In the genomic region with DNA sequence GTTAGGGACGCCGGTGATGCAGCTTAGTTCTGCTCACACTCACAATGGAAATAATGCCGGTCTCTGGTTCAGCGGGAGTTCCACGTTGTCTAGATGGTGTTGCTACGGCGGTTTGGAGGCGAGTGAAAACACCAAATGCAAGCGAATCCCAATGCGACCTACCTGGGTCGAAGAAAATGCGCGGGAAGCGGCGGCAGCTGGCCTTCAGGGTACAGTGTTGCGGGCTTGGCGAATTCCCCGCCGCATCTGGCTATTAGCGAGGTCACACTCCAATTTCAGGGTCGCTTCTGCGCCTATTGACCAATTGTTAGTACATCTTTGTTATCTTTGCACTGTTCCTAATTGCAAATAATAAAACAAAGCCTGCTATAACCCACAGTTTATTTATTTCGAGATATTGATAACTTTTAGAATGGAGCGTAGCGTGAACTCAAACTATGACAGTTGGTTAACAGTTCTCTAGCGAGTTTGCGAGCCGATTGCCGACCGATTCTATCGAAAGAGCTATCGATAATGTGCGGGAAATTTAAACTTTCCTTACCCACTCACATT, we compare ENCODE assay signal across 1 fruit fly cellular context.
A peak's percentile ranks its signal among the peaks of the same experiment; 100 is the strongest.
TF ChIP-seq lines count a peak whose summit lies in the region.

A gene (minus strand): TSS at position 411 of the 552 bp plus-strand sequence.

TF ChIP-seq in whole organism, embryonic, 481 proteins besides CTCF, POLR2A, EP300 and RAD21 (continued from another document and continues in another):
- TF ChIP-seq so (GFP tag; IDR thresholded peaks at IDR 0.05; lab: Robert Waterston, UW) = no peak
- TF ChIP-seq Fer3 (tag; optimal IDR thresholded peaks at IDR 0.05; lab: Kevin White, UChicago) = no peak
- peak; percentile 70 for TF ChIP-seq Scr (GFP tag; IDR thresholded peaks at IDR 0.05; lab: Robert Waterston, UW; ENCODE audit: partially characterized antibody)
- no peak for TF ChIP-seq CG10959 (GFP tag; IDR thresholded peaks at IDR 0.05; lab: Robert Waterston, UW)
- TF ChIP-seq CG18619 (GFP tag; optimal IDR thresholded peaks at IDR 0.05; lab: Kevin White, UChicago) = no peak
- no peak for TF ChIP-seq CG12104 (GFP tag; optimal IDR thresholded peaks at IDR 0.05; lab: Kevin White, UChicago)
- no peak for TF ChIP-seq onecut (GFP tag; IDR thresholded peaks at IDR 0.05; lab: Robert Waterston, UW)
- peak; percentile 65 for TF ChIP-seq Ets65A (GFP tag; lab: Kevin White, UChicago)
- TF ChIP-seq CG8281 (tag; optimal IDR thresholded peaks at IDR 0.05; lab: Kevin White, UChicago) = no peak
- TF ChIP-seq CG12155 (GFP tag; optimal IDR thresholded peaks at IDR 0.05; lab: Kevin White, UChicago) = peak; percentile 57
- TF ChIP-seq ap (GFP tag; IDR thresholded peaks at IDR 0.05; lab: Robert Waterston, UW) = no peak
- no peak for TF ChIP-seq fd64A (GFP tag; optimal IDR thresholded peaks at IDR 0.05; lab: Kevin White, UChicago)
- peak; percentile 52 for TF ChIP-seq stwl (tag; optimal IDR thresholded peaks at IDR 0.05; lab: Kevin White, UChicago)
- peak; percentile 30 for TF ChIP-seq CG1647 (GFP tag; optimal IDR thresholded peaks at IDR 0.05; lab: Kevin White, UChicago)
- TF ChIP-seq Bgb (GFP tag; IDR thresholded peaks at IDR 0.05; lab: Robert Waterston, UW; ENCODE audit: partially characterized antibody) = peak; percentile 65
- no peak for TF ChIP-seq en (GFP tag; optimal IDR thresholded peaks at IDR 0.05; lab: Kevin White, UChicago)
- TF ChIP-seq CG18262 (tag; optimal IDR thresholded peaks at IDR 0.05; lab: Kevin White, UChicago) = peak; percentile 4
- TF ChIP-seq CrebB (tag; optimal IDR thresholded peaks at IDR 0.05; lab: Kevin White, UChicago) = no peak
- no peak for TF ChIP-seq ranshi (GFP tag; IDR thresholded peaks at IDR 0.05; lab: Robert Waterston, UW)
- peak; percentile 43; the same call in 1 of the 2 replicates for TF ChIP-seq CG9932 (GFP tag; IDR thresholded peaks at IDR 0.05; lab: Robert Waterston, UW)
- no peak for TF ChIP-seq CG18599 (GFP tag; optimal IDR thresholded peaks at IDR 0.05; lab: Kevin White, UChicago)
- peak; percentile 51 for TF ChIP-seq CG2120 (GFP tag; optimal IDR thresholded peaks at IDR 0.05; lab: Kevin White, UChicago)
- TF ChIP-seq ftz-f1 (GFP tag; optimal IDR thresholded peaks at IDR 0.05; lab: Kevin White, UChicago) = peak; percentile 100
- no peak for TF ChIP-seq Nf-YA (GFP tag; IDR thresholded peaks at IDR 0.05; lab: Robert Waterston, UW)
- TF ChIP-seq CG6654 (GFP tag; optimal IDR thresholded peaks at IDR 0.05; lab: Kevin White, UChicago) = no peak
- TF ChIP-seq stc (GFP tag; IDR thresholded peaks at IDR 0.05; lab: Robert Waterston, UW) = no peak
- no peak for TF ChIP-seq CG5953 (GFP tag; IDR thresholded peaks at IDR 0.05; lab: Robert Waterston, UW)
- TF ChIP-seq jigr1 (GFP tag; IDR thresholded peaks at IDR 0.05; lab: Robert Waterston, UW) = no peak
- TF ChIP-seq CG15696 (tag; optimal IDR thresholded peaks at IDR 0.05; lab: Kevin White, UChicago) = peak; percentile 23
- TF ChIP-seq Xrp1 (GFP tag; IDR thresholded peaks at IDR 0.05; lab: Robert Waterston, UW) = 0 out of 2 replicates have a peak, but pooled peaks have one; percentile 29
- no peak for TF ChIP-seq toy (GFP tag; IDR thresholded peaks at IDR 0.05; lab: Robert Waterston, UW)
- no peak for TF ChIP-seq BtbVII (GFP tag; optimal IDR thresholded peaks at IDR 0.05; lab: Kevin White, UChicago)
- no peak for TF ChIP-seq gro (GFP tag; optimal IDR thresholded peaks at IDR 0.05; lab: Kevin White, UChicago)
- no peak for TF ChIP-seq CG9215 (GFP tag; IDR thresholded peaks at IDR 0.05; lab: Robert Waterston, UW)
- no peak for TF ChIP-seq Trl (optimal IDR thresholded peaks at IDR 0.05; lab: Kevin White, UChicago)
- TF ChIP-seq Trl (GFP tag; optimal IDR thresholded peaks at IDR 0.05; lab: Kevin White, UChicago) = peak; percentile 16
- TF ChIP-seq ewg (GFP tag; optimal IDR thresholded peaks at IDR 0.05; lab: Kevin White, UChicago) = peak; percentile 88
- peak; percentile 5 for TF ChIP-seq CG13775 (GFP tag; optimal IDR thresholded peaks at IDR 0.05; lab: Kevin White, UChicago)
- TF ChIP-seq mld (GFP tag; IDR thresholded peaks at IDR 0.05; lab: Robert Waterston, UW; ENCODE audit: partially characterized antibody) = no peak
- no peak for TF ChIP-seq Mrtf (GFP tag; IDR thresholded peaks at IDR 0.05; lab: Robert Waterston, UW)
- peak; percentile 29 for TF ChIP-seq CG4617 (GFP tag; optimal IDR thresholded peaks at IDR 0.05; lab: Kevin White, UChicago; ENCODE audit: borderline replicate concordance)
- TF ChIP-seq CG1529 (GFP tag; optimal IDR thresholded peaks at IDR 0.05; lab: Kevin White, UChicago) = no peak
- peak; percentile 40; the same call in 1 of the 2 replicates for TF ChIP-seq Adf1 (GFP tag; IDR thresholded peaks at IDR 0.05; lab: Robert Waterston, UW)
- TF ChIP-seq pan (optimal IDR thresholded peaks at IDR 0.05; lab: Kevin White, UChicago) = no peak
- no peak for TF ChIP-seq pan (GFP tag; optimal IDR thresholded peaks at IDR 0.05 in 1 of 2, IDR thresholded peaks at IDR 0.05 in 1 of 2)
- no peak for TF ChIP-seq CG4404 (GFP tag; IDR thresholded peaks at IDR 0.05; lab: Robert Waterston, UW)
- no peak for TF ChIP-seq wor (GFP tag; IDR thresholded peaks at IDR 0.05; lab: Robert Waterston, UW)
- TF ChIP-seq CG8478 (optimal IDR thresholded peaks at IDR 0.05; lab: Kevin White, UChicago) = no peak
- TF ChIP-seq HHEX (GFP tag; optimal IDR thresholded peaks at IDR 0.05; lab: Kevin White, UChicago) = no peak
- TF ChIP-seq Side (GFP tag; optimal IDR thresholded peaks at IDR 0.05; lab: Kevin White, UChicago) = no peak
- no peak for TF ChIP-seq dati (GFP tag; IDR thresholded peaks at IDR 0.05; lab: Robert Waterston, UW)
- TF ChIP-seq ken (GFP tag; IDR thresholded peaks at IDR 0.05; lab: Robert Waterston, UW) = no peak
- no peak for TF ChIP-seq Lpt (GFP tag; optimal IDR thresholded peaks at IDR 0.05; lab: Kevin White, UChicago)
- TF ChIP-seq ham (GFP tag; IDR thresholded peaks at IDR 0.05; lab: Robert Waterston, UW) = no peak
- TF ChIP-seq CG1024 (GFP tag; IDR thresholded peaks at IDR 0.05; lab: Robert Waterston, UW) = no peak
- TF ChIP-seq Poxn (GFP tag; IDR thresholded peaks at IDR 0.05; lab: Robert Waterston, UW) = no peak
- TF ChIP-seq CG13123 (GFP tag; optimal IDR thresholded peaks at IDR 0.05; lab: Kevin White, UChicago) = no peak
- no peak for TF ChIP-seq ttk (GFP tag; IDR thresholded peaks at IDR 0.05; lab: Robert Waterston, UW)
- peak; percentile 53 for TF ChIP-seq CG11504 (tag; optimal IDR thresholded peaks at IDR 0.05; lab: Kevin White, UChicago)
- no peak for TF ChIP-seq CG3726 (GFP tag; IDR thresholded peaks at IDR 0.05; lab: Robert Waterston, UW)
- no peak for TF ChIP-seq dimm (GFP tag; IDR thresholded peaks at IDR 0.05; lab: Robert Waterston, UW)
- no peak for TF ChIP-seq Spps (tag; optimal IDR thresholded peaks at IDR 0.05; lab: Kevin White, UChicago)
- TF ChIP-seq Eip74EF (GFP tag; optimal IDR thresholded peaks at IDR 0.05; lab: Kevin White, UChicago) = no peak
- TF ChIP-seq CG8290 (GFP tag; optimal IDR thresholded peaks at IDR 0.05; lab: Kevin White, UChicago) = no peak
- no peak for TF ChIP-seq CG8290 (tag; optimal IDR thresholded peaks at IDR 0.05; lab: Kevin White, UChicago)
- no peak for TF ChIP-seq ara (GFP tag; IDR thresholded peaks at IDR 0.05; lab: Robert Waterston, UW)
- TF ChIP-seq croc (GFP tag; conservative IDR thresholded peaks at IDR 0.05; lab: Robert Waterston, UW) = no peak
- peak; percentile 52; the same call in 1 of the 3 replicates for TF ChIP-seq CG34224 (GFP tag; IDR thresholded peaks at IDR 0.05; lab: Robert Waterston, UW; ENCODE audit: partially characterized antibody)
- TF ChIP-seq chinmo (GFP tag; IDR thresholded peaks at IDR 0.05; lab: Robert Waterston, UW; ENCODE audit: partially characterized antibody) = 0 out of 4 replicates have a peak, but pooled peaks have one; percentile 69
- TF ChIP-seq lab (GFP tag; optimal IDR thresholded peaks at IDR 0.05; lab: Kevin White, UChicago) = no peak
- no peak for TF ChIP-seq gcm (GFP tag; optimal IDR thresholded peaks at IDR 0.05; lab: Kevin White, UChicago)
- TF ChIP-seq CG10274 (GFP tag; optimal IDR thresholded peaks at IDR 0.05; lab: Kevin White, UChicago) = no peak
- peak; percentile 62 for TF ChIP-seq ato (GFP tag; IDR thresholded peaks at IDR 0.05; lab: Robert Waterston, UW; ENCODE audit: partially characterized antibody)
- TF ChIP-seq nom (GFP tag; optimal IDR thresholded peaks at IDR 0.05; lab: Kevin White, UChicago) = no peak
- TF ChIP-seq Atf6 (GFP tag; IDR thresholded peaks at IDR 0.05; lab: Robert Waterston, UW) = no peak
- TF ChIP-seq lov (optimal IDR thresholded peaks at IDR 0.05; lab: Kevin White, UChicago) = no peak
- TF ChIP-seq lov (GFP tag; IDR thresholded peaks at IDR 0.05; lab: Robert Waterston, UW) = no peak
- TF ChIP-seq CG43689 (GFP tag; IDR thresholded peaks at IDR 0.05; lab: Robert Waterston, UW) = no peak
- TF ChIP-seq CG30403 (GFP tag; optimal IDR thresholded peaks at IDR 0.05; lab: Kevin White, UChicago) = no peak
- TF ChIP-seq danr (GFP tag; IDR thresholded peaks at IDR 0.05; lab: Robert Waterston, UW) = no peak
- TF ChIP-seq CG9727 (GFP tag; optimal IDR thresholded peaks at IDR 0.05; lab: Kevin White, UChicago) = peak; percentile 12
- TF ChIP-seq scrt (GFP tag; optimal IDR thresholded peaks at IDR 0.05; lab: Kevin White, UChicago) = no peak
- peak; percentile 87 for TF ChIP-seq Sry-δ (GFP tag; optimal IDR thresholded peaks at IDR 0.05; lab: Kevin White, UChicago)
- TF ChIP-seq CG4282 (GFP tag; optimal IDR thresholded peaks at IDR 0.05; lab: Kevin White, UChicago) = no peak
- no peak for TF ChIP-seq sima (GFP tag; optimal IDR thresholded peaks at IDR 0.05; lab: Kevin White, UChicago)
- TF ChIP-seq CG1792 (GFP tag; optimal IDR thresholded peaks at IDR 0.05; lab: Kevin White, UChicago) = no peak
- peak; percentile 93; the same call in 2 of the 3 replicates for TF ChIP-seq CG34422 (GFP tag; IDR thresholded peaks at IDR 0.05; lab: Robert Waterston, UW)
- no peak for TF ChIP-seq slp2 (GFP tag; optimal IDR thresholded peaks at IDR 0.05; lab: Kevin White, UChicago)
- no peak for TF ChIP-seq tio (GFP tag; optimal IDR thresholded peaks at IDR 0.05; lab: Kevin White, UChicago)
- TF ChIP-seq Hr3 (GFP tag; optimal IDR thresholded peaks at IDR 0.05; lab: Kevin White, UChicago) = no peak
- no peak for TF ChIP-seq esg (GFP tag; conservative IDR thresholded peaks at IDR 0.05; lab: Robert Waterston, UW)
- TF ChIP-seq ssp (GFP tag; IDR thresholded peaks at IDR 0.05; lab: Robert Waterston, UW) = peak; percentile 63
- peak; percentile 41; the same call in 1 of the 2 replicates for TF ChIP-seq hbn (GFP tag; IDR thresholded peaks at IDR 0.05; lab: Robert Waterston, UW; ENCODE audit: partially characterized antibody)
- no peak for TF ChIP-seq CG4328 (GFP tag; optimal IDR thresholded peaks at IDR 0.05; lab: Kevin White, UChicago)
- TF ChIP-seq tgo (GFP tag; IDR thresholded peaks at IDR 0.05; lab: Robert Waterston, UW) = no peak
- TF ChIP-seq CG5245 (GFP tag; optimal IDR thresholded peaks at IDR 0.05; lab: Kevin White, UChicago) = no peak
- no peak for TF ChIP-seq exex (tag; optimal IDR thresholded peaks at IDR 0.05; lab: Kevin White, UChicago)
- TF ChIP-seq CG4854 (GFP tag; optimal IDR thresholded peaks at IDR 0.05; lab: Kevin White, UChicago) = no peak
- TF ChIP-seq trem (tag; optimal IDR thresholded peaks at IDR 0.05; lab: Kevin White, UChicago) = peak; percentile 87
- TF ChIP-seq inv (GFP tag; IDR thresholded peaks at IDR 0.05; lab: Robert Waterston, UW; ENCODE audit: partially characterized antibody) = peak; percentile 54
- TF ChIP-seq Hmr (GFP tag; optimal IDR thresholded peaks at IDR 0.05; lab: Kevin White, UChicago) = no peak
- TF ChIP-seq Myb (GFP tag; optimal IDR thresholded peaks at IDR 0.05; lab: Kevin White, UChicago) = peak; percentile 64
- no peak for TF ChIP-seq bsh (GFP tag; optimal IDR thresholded peaks at IDR 0.05; lab: Kevin White, UChicago)
- TF ChIP-seq ash1 (GFP tag; optimal IDR thresholded peaks at IDR 0.05; lab: Kevin White, UChicago) = no peak
- no peak for TF ChIP-seq CG10431 (GFP tag; optimal IDR thresholded peaks at IDR 0.05; lab: Kevin White, UChicago)
- TF ChIP-seq CG15601 (tag; optimal IDR thresholded peaks at IDR 0.05; lab: Kevin White, UChicago) = peak; percentile 32
- TF ChIP-seq Sin3A (optimal IDR thresholded peaks at IDR 0.05; lab: Kevin White, UChicago) = peak; percentile 98
- no peak for TF ChIP-seq CG32767 (GFP tag; IDR thresholded peaks at IDR 0.05; lab: Robert Waterston, UW)
- peak; percentile 94 for TF ChIP-seq bigmax (GFP tag; optimal IDR thresholded peaks at IDR 0.05; lab: Kevin White, UChicago)
- no peak for TF ChIP-seq CG14014 (GFP tag; IDR thresholded peaks at IDR 0.05; lab: Robert Waterston, UW)
- no peak for TF ChIP-seq seq (GFP tag; IDR thresholded peaks at IDR 0.05; lab: Robert Waterston, UW)
- TF ChIP-seq CG16863 (GFP tag; optimal IDR thresholded peaks at IDR 0.05; lab: Kevin White, UChicago) = no peak
- TF ChIP-seq CG3281 (GFP tag; optimal IDR thresholded peaks at IDR 0.05; lab: Kevin White, UChicago) = no peak
- peak; percentile 10 for TF ChIP-seq Bdp1 (GFP tag; optimal IDR thresholded peaks at IDR 0.05; lab: Kevin White, UChicago)
- peak; percentile 20 for TF ChIP-seq twi (tag; optimal IDR thresholded peaks at IDR 0.05; lab: Kevin White, UChicago)
- no peak for TF ChIP-seq CG6272 (GFP tag; IDR thresholded peaks at IDR 0.05; lab: Robert Waterston, UW)
- TF ChIP-seq CG18476 (GFP tag; optimal IDR thresholded peaks at IDR 0.05; lab: Kevin White, UChicago) = no peak
- peak; percentile 48 for TF ChIP-seq CG12659 (GFP tag; optimal IDR thresholded peaks at IDR 0.05; lab: Kevin White, UChicago)
- peak; percentile 27 for TF ChIP-seq CG3995 (GFP tag; optimal IDR thresholded peaks at IDR 0.05; lab: Kevin White, UChicago)
- TF ChIP-seq MTF-1 (GFP tag; optimal IDR thresholded peaks at IDR 0.05; lab: Kevin White, UChicago; ENCODE audit: borderline replicate concordance) = no peak
- no peak for TF ChIP-seq NFAT (GFP tag; IDR thresholded peaks at IDR 0.05; lab: Robert Waterston, UW)
- TF ChIP-seq Tbp (GFP tag; optimal IDR thresholded peaks at IDR 0.05; lab: Kevin White, UChicago) = peak; percentile 64
- peak; percentile 39; the same call in 1 of the 3 replicates for TF ChIP-seq CG14860 (GFP tag; IDR thresholded peaks at IDR 0.05; lab: Robert Waterston, UW; ENCODE audit: partially characterized antibody)
- peak; percentile 8 for TF ChIP-seq CG9609 (GFP tag; optimal IDR thresholded peaks at IDR 0.05; lab: Kevin White, UChicago)
- no peak for TF ChIP-seq CG11398 (GFP tag; optimal IDR thresholded peaks at IDR 0.05; lab: Kevin White, UChicago)
- TF ChIP-seq CG42726 (GFP tag; IDR thresholded peaks at IDR 0.05; lab: Robert Waterston, UW; ENCODE audit: partially characterized antibody) = no peak
- no peak for TF ChIP-seq gce (GFP tag; IDR thresholded peaks at IDR 0.05; lab: Robert Waterston, UW)
- TF ChIP-seq CG14667 (GFP tag; IDR thresholded peaks at IDR 0.05; lab: Robert Waterston, UW) = no peak
